Fruit fly (Drosophila melanogaster): ENCODE data around the gene Myc.

Gene Myc

dm6 chrX:3380981-3381380, 8.0 kb downstream of the Myc start (continued):
- TF ChIP-seq maf-S (GFP tag; optimal IDR thresholded peaks at IDR 0.05): no peak
- peak; percentile 68; the same call in 2 of the 3 replicates for TF ChIP-seq CG11695 (GFP tag; IDR thresholded peaks at IDR 0.05)
- peak; percentile 37 for TF ChIP-seq CG17359 (tag; optimal IDR thresholded peaks at IDR 0.05)
- TF ChIP-seq CG18476 (GFP tag; optimal IDR thresholded peaks at IDR 0.05): no peak
- TF ChIP-seq Awh (GFP tag; IDR thresholded peaks at IDR 0.05): 0 out of 2 replicates have a peak, but pooled peaks have one; percentile 35
- TF ChIP-seq croc (GFP tag; conservative IDR thresholded peaks at IDR 0.05): no peak
- TF ChIP-seq chinmo (GFP tag; IDR thresholded peaks at IDR 0.05; ENCODE audit: partially characterized antibody): no peak
- peak; percentile 60 for TF ChIP-seq CG11247 (GFP tag; IDR thresholded peaks at IDR 0.05)
- peak; percentile 24 for TF ChIP-seq nau (GFP tag; optimal IDR thresholded peaks at IDR 0.05)
- no peak for TF ChIP-seq D19B (GFP tag; optimal IDR thresholded peaks at IDR 0.05)
- peak; percentile 56; the same call in 1 of the 2 replicates for TF ChIP-seq CG16779 (GFP tag; IDR thresholded peaks at IDR 0.05)
- TF ChIP-seq ERR (GFP tag; optimal IDR thresholded peaks at IDR 0.05): no peak
- TF ChIP-seq ara (GFP tag; IDR thresholded peaks at IDR 0.05): peak; percentile 44; the same call in 1 of the 2 replicates
- TF ChIP-seq CG12744 (GFP tag; optimal IDR thresholded peaks at IDR 0.05): no peak
- TF ChIP-seq tll (GFP tag; optimal IDR thresholded peaks at IDR 0.05): no peak
- peak; percentile 55; the same call in 2 of the 3 replicates for TF ChIP-seq H15 (GFP tag; IDR thresholded peaks at IDR 0.05)
- TF ChIP-seq wdn (GFP tag; IDR thresholded peaks at IDR 0.05): no peak
- TF ChIP-seq ttk (GFP tag; IDR thresholded peaks at IDR 0.05): 0 out of 2 replicates have a peak, but pooled peaks have one; percentile 38
- no peak for TF ChIP-seq CG6854 (GFP tag; optimal IDR thresholded peaks at IDR 0.05)
- TF ChIP-seq CG16863 (GFP tag; optimal IDR thresholded peaks at IDR 0.05): no peak
- peak; percentile 70 for TF ChIP-seq CG9932 (GFP tag; IDR thresholded peaks at IDR 0.05)
- no peak for TF ChIP-seq NC2β (GFP tag; optimal IDR thresholded peaks at IDR 0.05)
- TF ChIP-seq ap (GFP tag; IDR thresholded peaks at IDR 0.05): 0 out of 2 replicates have a peak, but pooled peaks have one; percentile 33
- TF ChIP-seq tup (GFP tag; optimal IDR thresholded peaks at IDR 0.05): no peak
- no peak for TF ChIP-seq CG2875 (GFP tag; optimal IDR thresholded peaks at IDR 0.05)
- TF ChIP-seq dan (GFP tag; IDR thresholded peaks at IDR 0.05): no peak
- no peak for TF ChIP-seq fd96Cb (tag; optimal IDR thresholded peaks at IDR 0.05)
- peak; percentile 35 for TF ChIP-seq Xbp1 (GFP tag; optimal IDR thresholded peaks at IDR 0.05)
- no peak for TF ChIP-seq Mad (GFP tag; optimal IDR thresholded peaks at IDR 0.05)
- TF ChIP-seq CG17385 (GFP tag; optimal IDR thresholded peaks at IDR 0.05): peak; percentile 24
- TF ChIP-seq prd (optimal IDR thresholded peaks at IDR 0.05): no peak
- TF ChIP-seq prd (GFP tag; IDR thresholded peaks at IDR 0.05): peak; percentile 51
- 0 out of 3 replicates have a peak, but pooled peaks have one; percentile 20 for TF ChIP-seq Mrtf (GFP tag; IDR thresholded peaks at IDR 0.05)
- TF ChIP-seq CG7839 (tag; optimal IDR thresholded peaks at IDR 0.05): peak; percentile 49
- no peak for TF ChIP-seq CG11456 (GFP tag; IDR thresholded peaks at IDR 0.05)
- TF ChIP-seq CG7357 (GFP tag; IDR thresholded peaks at IDR 0.05): 0 out of 3 replicates have a peak, but pooled peaks have one; percentile 7
- TF ChIP-seq CG2129 (GFP tag; IDR thresholded peaks at IDR 0.05; ENCODE audit: partially characterized antibody): no peak
- TF ChIP-seq Atf-2 (GFP tag; optimal IDR thresholded peaks at IDR 0.05): no peak
- peak; percentile 75 for TF ChIP-seq Ada2b (GFP tag; IDR thresholded peaks at IDR 0.05)
- TF ChIP-seq CG13894 (tag; optimal IDR thresholded peaks at IDR 0.05): peak; percentile 10
- peak; percentile 37 for TF ChIP-seq cwo (GFP tag; optimal IDR thresholded peaks at IDR 0.05)
- TF ChIP-seq grn (GFP tag; optimal IDR thresholded peaks at IDR 0.05): no peak
- TF ChIP-seq zen2 (GFP tag; IDR thresholded peaks at IDR 0.05; ENCODE audit: partially characterized antibody): no peak
- peak; percentile 29 for TF ChIP-seq mam (GFP tag; optimal IDR thresholded peaks at IDR 0.05)
- no peak for TF ChIP-seq CG3163 (GFP tag; optimal IDR thresholded peaks at IDR 0.05)
- peak; percentile 14; the same call in 1 of the 2 replicates for TF ChIP-seq cas (GFP tag; IDR thresholded peaks at IDR 0.05)
- no peak for TF ChIP-seq dmrt11E (tag; optimal IDR thresholded peaks at IDR 0.05)
- TF ChIP-seq bab2 (GFP tag; optimal IDR thresholded peaks at IDR 0.05): peak; percentile 28
- peak; percentile 67; the same call in 2 of the 3 replicates for TF ChIP-seq CG34422 (GFP tag; IDR thresholded peaks at IDR 0.05)
- no peak for TF ChIP-seq CG9876 (GFP tag; optimal IDR thresholded peaks at IDR 0.05)
- TF ChIP-seq row (GFP tag; IDR thresholded peaks at IDR 0.05): peak; percentile 72
